Worm (Caenorhabditis elegans): Measurements from ENCODE around the gene T07E3.2.

Gene T07E3.2

ce11 chrIII:6898518-6898917 is 8.0 kb upstream of the T07E3.2 start:
- no peak for TF ChIP-seq sea-2 (GFP tag; IDR thresholded peaks at IDR 0.05)
- no peak for TF ChIP-seq ceh-100 (GFP tag; IDR thresholded peaks at IDR 0.05)
- no peak for TF ChIP-seq cebp-1 (GFP tag; IDR thresholded peaks at IDR 0.05)
- peak; percentile 15 for TF ChIP-seq cebp-1 (tag; optimal IDR thresholded peaks at IDR 0.05)
- TF ChIP-seq nhr-27 (tag; optimal IDR thresholded peaks at IDR 0.05), result no peak
- TF ChIP-seq tbp1 (GFP tag; optimal IDR thresholded peaks at IDR 0.05), result peak; percentile 7
- TF ChIP-seq F23B12.7 (tag; optimal IDR thresholded peaks at IDR 0.05; ENCODE audit: insufficient read depth), result no peak
- TF ChIP-seq Y95B8A.8 (GFP tag; IDR thresholded peaks at IDR 0.05), result no peak
- no peak for TF ChIP-seq nfyb-1 (GFP tag; IDR thresholded peaks at IDR 0.05)
- no peak for TF ChIP-seq ztf-3 (GFP tag; optimal IDR thresholded peaks at IDR 0.05)
- TF ChIP-seq somi-1 (GFP tag; optimal IDR thresholded peaks at IDR 0.05), result peak; percentile 60
- peak; percentile 43 for TF ChIP-seq ztf-26 (tag; optimal IDR thresholded peaks at IDR 0.05)
- 0 out of 2 replicates have a peak, but pooled peaks have one; percentile 8 for TF ChIP-seq Y53G8AR.9 (GFP tag; conservative IDR thresholded peaks at IDR 0.05)
- peak; percentile 13 for TF ChIP-seq lin-40 (tag; optimal IDR thresholded peaks at IDR 0.05)
- peak; percentile 33; the same call in 1 of the 2 replicates for TF ChIP-seq K11D2.4 (GFP tag; IDR thresholded peaks at IDR 0.05)

ce11 chrIII:6900609-6901008 is 5.9 kb upstream of the T07E3.2 start:
- TF ChIP-seq C06A6.2 (GFP tag; conservative IDR thresholded peaks at IDR 0.05), result no peak
- TF ChIP-seq repo-1 (tag; optimal IDR thresholded peaks at IDR 0.05), result peak; percentile 36

DNA sequence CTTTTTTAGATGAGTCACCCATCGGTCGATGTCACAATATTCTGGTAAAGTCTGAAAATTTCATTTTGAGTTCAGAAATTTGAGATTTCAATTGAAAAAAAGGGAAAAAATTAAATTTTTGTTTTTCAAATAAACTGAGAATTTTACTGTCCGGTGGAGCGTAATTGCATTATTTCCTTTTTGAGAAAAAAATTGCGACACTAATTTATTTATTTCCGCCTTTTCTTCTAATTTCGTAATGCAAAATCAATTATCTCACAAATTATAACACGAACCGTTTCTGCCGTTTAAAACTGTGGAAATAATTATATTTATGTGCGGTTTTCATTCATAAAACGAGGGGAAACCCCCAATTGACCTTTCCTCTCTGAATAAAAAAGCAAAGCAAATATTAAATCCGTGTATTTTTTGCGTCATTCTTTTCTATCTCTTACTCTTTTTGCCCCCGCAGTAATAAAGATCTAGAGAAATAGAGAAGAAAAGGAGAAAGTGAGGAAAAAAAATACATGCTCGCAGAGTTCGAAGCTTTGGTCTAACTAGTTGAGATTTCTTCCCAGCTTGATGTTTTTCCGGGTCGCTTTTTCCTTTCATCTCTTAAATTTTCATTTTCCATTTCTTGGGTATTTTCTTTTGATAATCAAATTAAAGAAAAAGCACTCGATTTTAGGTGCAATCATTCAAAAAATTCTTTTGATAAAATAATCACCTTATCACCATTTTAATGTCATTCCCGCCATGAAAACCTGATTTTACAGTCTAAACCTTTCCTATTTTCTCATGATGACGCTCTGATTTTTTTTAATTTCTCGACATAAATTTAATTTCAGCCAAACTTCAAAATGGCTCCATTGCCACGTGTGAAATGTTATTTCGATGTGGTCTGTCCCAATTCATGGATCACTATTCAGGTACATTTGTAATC is 3.2 kb upstream of the T07E3.2 start, which contains the start of the genes brc-2 and T07E3.3:
Gene brc-2, minus strand, starts transcription at position 51 of the 922 bp plus-strand sequence.
Gene T07E3.3, plus strand, starts transcription at position 822 of the 922 bp plus-strand sequence.
- no peak for TF ChIP-seq madf-6 (GFP tag; IDR thresholded peaks at IDR 0.05)
- TF ChIP-seq hlh-26 (GFP tag; conservative IDR thresholded peaks at IDR 0.05), result no peak
- peak; percentile 51 for TF ChIP-seq nhr-80 (tag; optimal IDR thresholded peaks at IDR 0.05)
- no peak for TF ChIP-seq nhr-90 (tag; optimal IDR thresholded peaks at IDR 0.05)
- no peak for TF ChIP-seq pha-4 (tag; optimal IDR thresholded peaks at IDR 0.05)
- TF ChIP-seq egrh-3 (GFP tag; IDR thresholded peaks at IDR 0.05), result no peak
- no peak for TF ChIP-seq B0261.1 (tag; optimal IDR thresholded peaks at IDR 0.05)
- TF ChIP-seq mes-4 (tag; optimal IDR thresholded peaks at IDR 0.05), result no peak
- no peak for TF ChIP-seq bed-2 (GFP tag; IDR thresholded peaks at IDR 0.05)
- TF ChIP-seq hsf-1 (GFP tag; IDR thresholded peaks at IDR 0.05), result no peak
- TF ChIP-seq cebp-1 (GFP tag; IDR thresholded peaks at IDR 0.05), result no peak
- TF ChIP-seq cebp-1 (tag; optimal IDR thresholded peaks at IDR 0.05), result peak; percentile 40

DNA sequence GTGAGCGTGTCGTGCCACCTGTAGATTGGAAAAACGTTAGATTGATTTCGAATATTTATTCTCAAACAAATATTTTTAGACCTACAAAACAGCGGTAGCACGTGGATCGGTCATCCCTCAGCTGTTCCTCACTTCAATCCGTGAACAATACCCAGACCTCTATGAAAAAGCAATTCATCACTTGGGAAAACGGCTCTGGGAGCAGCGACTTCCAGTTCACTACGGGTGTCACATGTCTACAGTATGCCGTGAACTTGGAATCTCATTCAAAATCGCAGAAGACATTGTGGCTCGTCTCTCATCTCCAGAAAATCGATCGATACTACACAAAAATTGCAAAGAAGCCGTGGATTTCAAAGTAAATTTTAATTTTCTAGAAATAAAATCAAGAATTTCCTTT is 2.0 kb upstream of the T07E3.2 start:
- TF ChIP-seq cebp-2 (GFP tag; IDR thresholded peaks at IDR 0.05) (no peak), lin-35 (GFP tag; optimal IDR thresholded peaks at IDR 0.05) (no peak), let-607 (tag; optimal IDR thresholded peaks at IDR 0.05) (no peak), F52B5.7 (tag; optimal IDR thresholded peaks at IDR 0.05) (no peak), F23B12.7 (tag; optimal IDR thresholded peaks at IDR 0.05; ENCODE audit: insufficient read depth) (no peak), tbx-9 (tag; optimal IDR thresholded peaks at IDR 0.05; ENCODE audit: borderline replicate concordance) (no peak), mxl-1 (tag; optimal IDR thresholded peaks at IDR 0.05) (no peak), hrde-1 (tag; optimal IDR thresholded peaks at IDR 0.05; ENCODE audit: borderline replicate concordance) (no peak), nfya-2 (GFP tag; IDR thresholded peaks at IDR 0.05) (no peak), F37B4.10 (GFP tag; IDR thresholded peaks at IDR 0.05) (no peak)

Measured in whole organism, young adult.